Fruit fly (Drosophila melanogaster): Measurements from ENCODE around the gene CG6511.

CG6511 gene

dm6 chr3L:8772998-8773684 is 52.0 kb downstream of the CG6511 start:
- TF ChIP-seq Hnf4 (GFP tag; optimal IDR thresholded peaks at IDR 0.05), result no peak
- no peak for TF ChIP-seq N (GFP tag; optimal IDR thresholded peaks at IDR 0.05)
- TF ChIP-seq lola (GFP tag; optimal IDR thresholded peaks at IDR 0.05), result no peak
- no peak for TF ChIP-seq CG9705 (GFP tag; optimal IDR thresholded peaks at IDR 0.05)
- peak; percentile 20 for TF ChIP-seq fru (GFP tag; optimal IDR thresholded peaks at IDR 0.05)
- TF ChIP-seq br (GFP tag; optimal IDR thresholded peaks at IDR 0.05), result no peak
- TF ChIP-seq Hr78 (GFP tag; optimal IDR thresholded peaks at IDR 0.05), result no peak
- TF ChIP-seq OdsH (GFP tag; optimal IDR thresholded peaks at IDR 0.05), result no peak
- no peak for TF ChIP-seq Sp1 (GFP tag; optimal IDR thresholded peaks at IDR 0.05)
- peak in 1 of 2 experiments; percentile 17 for TF ChIP-seq foxo (GFP tag; optimal IDR thresholded peaks at IDR 0.05)
- TF ChIP-seq Hr83 (GFP tag; optimal IDR thresholded peaks at IDR 0.05; ENCODE audit: poor library complexity, severe bottlenecking), result no peak
- no peak for TF ChIP-seq Jra (GFP tag; optimal IDR thresholded peaks at IDR 0.05)
- no peak for TF ChIP-seq jim (GFP tag; optimal IDR thresholded peaks at IDR 0.05)
- no peak for TF ChIP-seq pan (optimal IDR thresholded peaks at IDR 0.05)
- TF ChIP-seq tai (GFP tag; optimal IDR thresholded peaks at IDR 0.05), result no peak
- TF ChIP-seq Vsx2 (GFP tag; optimal IDR thresholded peaks at IDR 0.05; ENCODE audit: partially characterized antibody), result no peak
- no peak for TF ChIP-seq sage (GFP tag; optimal IDR thresholded peaks at IDR 0.05)
- no peak for TF ChIP-seq usp (GFP tag; optimal IDR thresholded peaks at IDR 0.05)
- peak; percentile 35 for TF ChIP-seq rgr (GFP tag; optimal IDR thresholded peaks at IDR 0.05)
- no peak for TF ChIP-seq sv (GFP tag; optimal IDR thresholded peaks at IDR 0.05)
- TF ChIP-seq CG32264 (GFP tag; optimal IDR thresholded peaks at IDR 0.05), result no peak
- peak; percentile 10 for TF ChIP-seq ey (GFP tag; optimal IDR thresholded peaks at IDR 0.05)
- no peak for TF ChIP-seq GATAd (GFP tag; optimal IDR thresholded peaks at IDR 0.05)
- no peak for TF ChIP-seq Rel (GFP tag; optimal IDR thresholded peaks at IDR 0.05)
- no peak for TF ChIP-seq Rel (tag; optimal IDR thresholded peaks at IDR 0.05)
- TF ChIP-seq CrebA (GFP tag; optimal IDR thresholded peaks at IDR 0.05; ENCODE audit: borderline replicate concordance), result no peak
- TF ChIP-seq Dif (GFP tag; optimal IDR thresholded peaks at IDR 0.05; ENCODE audit: partially characterized antibody), result no peak
- TF ChIP-seq dsf (GFP tag; optimal IDR thresholded peaks at IDR 0.05; ENCODE audit: borderline replicate concordance), result no peak
- TF ChIP-seq dl (GFP tag; optimal IDR thresholded peaks at IDR 0.05; ENCODE audit: insufficient read depth in 1 of 2, partially characterized antibody in 2 of 2), result no peak
- no peak for TF ChIP-seq HLH106 (tag; optimal IDR thresholded peaks at IDR 0.05)
- TF ChIP-seq psq (GFP tag; optimal IDR thresholded peaks at IDR 0.05), result no peak
- no peak for TF ChIP-seq Abd-B (GFP tag; optimal IDR thresholded peaks at IDR 0.05)
- no peak for TF ChIP-seq Dfd (GFP tag; optimal IDR thresholded peaks at IDR 0.05)
- peak; percentile 30 for TF ChIP-seq h (GFP tag; optimal IDR thresholded peaks at IDR 0.05)
- no peak for TF ChIP-seq dmrt93B (GFP tag; optimal IDR thresholded peaks at IDR 0.05)
- TF ChIP-seq Mio (GFP tag; optimal IDR thresholded peaks at IDR 0.05), result no peak
- TF ChIP-seq brk (GFP tag; optimal IDR thresholded peaks at IDR 0.05), result no peak
- TF ChIP-seq woc (GFP tag; optimal IDR thresholded peaks at IDR 0.05), result no peak
- TF ChIP-seq Myc (optimal IDR thresholded peaks at IDR 0.05), result no peak

- TF ChIP-seq CrebA (GFP tag; optimal IDR thresholded peaks at IDR 0.05; ENCODE audit: borderline replicate concordance) (no peak), foxo (GFP tag; optimal IDR thresholded peaks at IDR 0.05) (no peak), Mio (GFP tag; optimal IDR thresholded peaks at IDR 0.05) (no peak), h (GFP tag; optimal IDR thresholded peaks at IDR 0.05) (no peak), Sp1 (GFP tag; optimal IDR thresholded peaks at IDR 0.05) (no peak), brk (GFP tag; optimal IDR thresholded peaks at IDR 0.05) (no peak), ey (GFP tag; optimal IDR thresholded peaks at IDR 0.05) (no peak), HLH106 (tag; optimal IDR thresholded peaks at IDR 0.05) (no peak), Vsx2 (GFP tag; optimal IDR thresholded peaks at IDR 0.05; ENCODE audit: partially characterized antibody) (no peak), pan (optimal IDR thresholded peaks at IDR 0.05) (no peak), dl (GFP tag; optimal IDR thresholded peaks at IDR 0.05; ENCODE audit: insufficient read depth in 1 of 2, partially characterized antibody in 2 of 2) (no peak), OdsH (GFP tag; optimal IDR thresholded peaks at IDR 0.05) (no peak), dmrt93B (GFP tag; optimal IDR thresholded peaks at IDR 0.05) (no peak), Jra (GFP tag; optimal IDR thresholded peaks at IDR 0.05) (no peak), Dfd (GFP tag; optimal IDR thresholded peaks at IDR 0.05) (no peak), woc (GFP tag; optimal IDR thresholded peaks at IDR 0.05) (no peak), jim (GFP tag; optimal IDR thresholded peaks at IDR 0.05) (no peak), CG9705 (GFP tag; optimal IDR thresholded peaks at IDR 0.05) (no peak), sv (GFP tag; optimal IDR thresholded peaks at IDR 0.05) (no peak)
Measured at dm6 chr3L:8773713-8774112, 52.6 kb downstream of the CG6511 start.
